Worm (Caenorhabditis elegans) whole organism, early embryonic: ENCODE data around the gene C17H12.11.

Experiments used
- B0310.2 ChIP-seq: sonication (generic microtip); optimal IDR thresholded peaks from 2 replicates; lab custom pipeline; 2016; ENCODE audit warnings: mild to moderate bottlenecking, missing genetic modification characterization, missing compliant biosample characterization
- F13C5.2 ChIP-seq: sonication (generic microtip); optimal IDR thresholded peaks from 2 replicates; lab custom pipeline; 2017; ENCODE audit warnings: mild to moderate bottlenecking, missing genetic modification characterization, inconsistent platforms, missing compliant biosample characterization
- aly-1 ChIP-seq: sonication (generic microtip); optimal IDR thresholded peaks from 2 replicates; lab custom pipeline; 2016; ENCODE audit warnings: missing genetic modification characterization, missing compliant biosample characterization
- ama-1 ChIP-seq: fragments of 150-350 bp; optimal IDR thresholded peaks from 2 replicates; lab custom pipeline; 2014
- ceh-13 ChIP-seq: fragments of 200-800 bp; sonication (Bioruptor generic); optimal IDR thresholded peaks from 2 replicates; lab custom pipeline; 2018; ENCODE audit warnings: mild to moderate bottlenecking, missing genetic modification characterization, missing compliant biosample characterization
- ceh-36 ChIP-seq: sonication (generic microtip); optimal IDR thresholded peaks from 2 replicates; lab custom pipeline; 2016; ENCODE audit warnings: missing genetic modification characterization, inconsistent platforms, missing compliant biosample characterization
- ets-7 ChIP-seq: sonication (generic microtip); optimal IDR thresholded peaks from 2 replicates; lab custom pipeline; 2016; ENCODE audit warnings: missing genotype, missing genetic modification characterization, missing compliant biosample characterization
- flt-1 ChIP-seq: fragments of 200-800 bp; sonication (Bioruptor generic); IDR thresholded peaks from 2 replicates; pipeline ENCODE4 v1.3.6; 2022; ENCODE audit warnings: missing genetic modification characterization, missing compliant biosample characterization
- hmbx-1 ChIP-seq: sonication (generic microtip); optimal IDR thresholded peaks from 2 replicates; lab custom pipeline; 2016; ENCODE audit warnings: mild to moderate bottlenecking, missing genetic modification characterization, missing compliant biosample characterization
- hmg-4 ChIP-seq: fragments of 200-800 bp; sonication (Bioruptor generic); optimal IDR thresholded peaks from 2 replicates; lab custom pipeline; 2018; ENCODE audit warnings: mild to moderate bottlenecking, missing genetic modification characterization, missing compliant biosample characterization
- hnd-1 ChIP-seq: sonication (generic microtip); optimal IDR thresholded peaks from 2 replicates; lab custom pipeline; 2016; ENCODE audit warnings: missing genetic modification characterization, missing compliant biosample characterization
- pes-1 ChIP-seq: fragments of 200-800 bp; sonication (Bioruptor generic); IDR thresholded peaks from 2 replicates; pipeline ENCODE4 v1.3.6; 2022; ENCODE audit warnings: missing genetic modification reagents, missing genetic modification characterization, missing compliant biosample characterization
- scrt-1 ChIP-seq: fragments of 200-800 bp; sonication (Bioruptor generic); IDR thresholded peaks from 2 replicates; pipeline ENCODE4 v1.3.6; 2022; ENCODE audit warnings: missing genetic modification characterization, missing compliant biosample characterization
- sea-1 ChIP-seq: fragments of 200-800 bp; sonication (Bioruptor generic); conservative IDR thresholded peaks from 2 replicates; pipeline ENCODE4 v1.3.6; 2022; ENCODE audit warnings: missing genetic modification characterization, missing compliant biosample characterization
- tbx-11 ChIP-seq: fragments of 200-800 bp; sonication (Bioruptor generic); IDR thresholded peaks from 2 replicates; pipeline ENCODE4 v1.3.6; 2022; ENCODE audit warnings: missing genetic modification characterization, missing compliant biosample characterization
- tbx-37 ChIP-seq: fragments of 200-800 bp; sonication (Bioruptor generic); conservative IDR thresholded peaks from 2 replicates; pipeline ENCODE4 v1.3.6; 2022; ENCODE audit warnings: missing genetic modification reagents, missing genetic modification characterization, missing compliant biosample characterization
- tra-4 ChIP-seq: sonication (generic microtip); optimal IDR thresholded peaks from 2 replicates; lab custom pipeline; 2017; ENCODE audit warnings: missing genetic modification characterization, missing compliant biosample characterization

C17H12.11 gene

ce11 chrIV:6806475-6807063 lies 4.4 kb downstream of the C17H12.11 start, which contains the start of gene C17H12.10:
Gene C17H12.10 (plus strand): TSS chrIV:6806799.
- TF ChIP-seq flt-1 (no peak), B0310.2 (no peak), aly-1 (no peak), ceh-36 (no peak), ama-1 (lab: Kevin White, UChicago) (no peak), tbx-37 (GFP tag; lab: Robert Waterston, UW) (no peak), sea-1 (GFP tag; lab: Robert Waterston, UW) (no peak), ets-7 (tag; lab: Kevin White, UChicago) (no peak), pes-1 (GFP tag; lab: Robert Waterston, UW) (no peak), hnd-1 (tag; lab: Kevin White, UChicago) (no peak), F13C5.2 (tag; lab: Kevin White, UChicago) (no peak), tbx-11 (GFP tag; lab: Robert Waterston, UW) (no peak)

- TF ChIP-seq F13C5.2 (tag; lab: Kevin White, UChicago) (peak; percentile 37), scrt-1 (no peak), hmg-4 (GFP tag; lab: Kevin White, UChicago) (no peak)
Observed at ce11 chrIV:6809756-6810155, 7.6 kb downstream of the C17H12.11 start.

ce11 chrIV:6811808-6812207 lies 9.6 kb downstream of the C17H12.11 start, which contains the start of gene ceh-48:
Gene ceh-48 (plus strand): TSS chrIV:6812108.
- TF ChIP-seq ets-7 (tag; lab: Kevin White, UChicago) (no peak), tbx-11 (GFP tag; lab: Robert Waterston, UW) (no peak), tra-4 (tag; lab: Kevin White, UChicago) (no peak), scrt-1 (no peak), B0310.2 (no peak), tbx-37 (GFP tag; lab: Robert Waterston, UW) (no peak), aly-1 (no peak), hnd-1 (tag; lab: Kevin White, UChicago) (no peak), pes-1 (GFP tag; lab: Robert Waterston, UW) (no peak), ceh-13 (no peak), hmbx-1 (tag; lab: Kevin White, UChicago) (no peak), sea-1 (GFP tag; lab: Robert Waterston, UW) (no peak), ceh-36 (no peak)

- no peak for TF ChIP-seq hmbx-1 (tag; lab: Kevin White, UChicago)
- TF ChIP-seq sea-1 (GFP tag; lab: Robert Waterston, UW): no peak
Observed at ce11 chrIV:6817554-6817953, 15.4 kb downstream of the C17H12.11 start, which contains the start of gene C17H12.5. Gene C17H12.5 (minus strand): TSS chrIV:6817654.

ce11 chrIV:6818369-6818768 lies 16.2 kb downstream of the C17H12.11 start, which contains the start of gene C17H12.8:
Gene C17H12.8 (plus strand): TSS chrIV:6818703.
- TF ChIP-seq ama-1 (lab: Kevin White, UChicago) (no peak), ets-7 (tag; lab: Kevin White, UChicago) (no peak), ceh-36 (no peak), tra-4 (tag; lab: Kevin White, UChicago) (no peak), tbx-11 (GFP tag; lab: Robert Waterston, UW) (no peak), F13C5.2 (tag; lab: Kevin White, UChicago) (no peak), ceh-13 (no peak), hnd-1 (tag; lab: Kevin White, UChicago) (no peak), flt-1 (no peak), scrt-1 (no peak), B0310.2 (no peak), hmbx-1 (tag; lab: Kevin White, UChicago) (no peak), tbx-37 (GFP tag; lab: Robert Waterston, UW) (no peak), sea-1 (GFP tag; lab: Robert Waterston, UW) (no peak), pes-1 (GFP tag; lab: Robert Waterston, UW) (no peak), hmg-4 (GFP tag; lab: Kevin White, UChicago) (no peak), aly-1 (no peak)

- TF ChIP-seq sea-1 (GFP tag; lab: Robert Waterston, UW) (no peak), ets-7 (tag; lab: Kevin White, UChicago) (no peak), tbx-37 (GFP tag; lab: Robert Waterston, UW) (no peak), tbx-11 (GFP tag; lab: Robert Waterston, UW) (no peak), flt-1 (no peak), scrt-1 (no peak), pes-1 (GFP tag; lab: Robert Waterston, UW) (no peak)
Observed at ce11 chrIV:6821709-6822108, 19.5 kb downstream of the C17H12.11 start.

ce11 chrIV:6822406-6822805 lies 20.2 kb downstream of the C17H12.11 start, which contains the start of gene C17H12.6:
Gene C17H12.6 (minus strand): TSS chrIV:6822506.
- TF ChIP-seq aly-1 (no peak), ama-1 (lab: Kevin White, UChicago) (no peak), ceh-36 (no peak), ceh-13 (no peak), B0310.2 (no peak), scrt-1 (no peak), tbx-37 (GFP tag; lab: Robert Waterston, UW) (no peak), F13C5.2 (tag; lab: Kevin White, UChicago) (no peak), hmbx-1 (tag; lab: Kevin White, UChicago) (no peak), tra-4 (tag; lab: Kevin White, UChicago) (no peak)

- TF ChIP-seq ceh-13: no peak
- TF ChIP-seq ceh-36: no peak
- TF ChIP-seq aly-1: no peak
- TF ChIP-seq hnd-1 (tag; lab: Kevin White, UChicago): no peak
- TF ChIP-seq tra-4 (tag; lab: Kevin White, UChicago): no peak
- no peak for TF ChIP-seq ets-7 (tag; lab: Kevin White, UChicago)
- no peak for TF ChIP-seq scrt-1
- no peak for TF ChIP-seq hmg-4 (GFP tag; lab: Kevin White, UChicago)
Observed at ce11 chrIV:6824622-6825021, 22.4 kb downstream of the C17H12.11 start, which contains the start of gene H20E11.3. Gene H20E11.3 (plus strand): TSS chrIV:6824816.
